Fruit fly (Drosophila melanogaster) whole organism, wandering third instar larva: ENCODE results near the gene VhaM9.7-b.
A peak's percentile ranks its signal among the peaks of the same experiment; 100 is the strongest.

Experiments
- Abd-B ChIP-seq: fragments of >200 bp; optimal IDR thresholded peaks from 2 replicates; lab custom pipeline; 2017; ENCODE audit warnings: missing biosample characterization, missing genetic modification characterization
- CG32264 ChIP-seq: fragments of 200-800 bp; sonication (Bioruptor generic); optimal IDR thresholded peaks from 2 replicates; lab custom pipeline; 2016; ENCODE audit warnings: missing biosample characterization, missing genetic modification characterization
- CG9705 ChIP-seq: fragments of 200-800 bp; sonication (Bioruptor generic); optimal IDR thresholded peaks from 2 replicates; lab custom pipeline; 2018; ENCODE audit warnings: missing biosample characterization, mild to moderate bottlenecking, missing genetic modification characterization
- CrebA ChIP-seq: fragments of 200-800 bp; sonication (Bioruptor generic); optimal IDR thresholded peaks from 2 replicates; lab custom pipeline; 2016; ENCODE audit warnings: missing biosample characterization, mild to moderate bottlenecking, missing genetic modification characterization, borderline replicate concordance
- Dfd ChIP-seq: fragments of >200 bp; optimal IDR thresholded peaks from 2 replicates; lab custom pipeline; 2017; ENCODE audit warnings: missing biosample characterization, missing genetic modification characterization
- Dif ChIP-seq: fragments of 200-275, 200-300 bp; sonication (Bioruptor generic); optimal IDR thresholded peaks from 2 replicates; lab custom pipeline; 2018; ENCODE audit warnings: missing biosample characterization, missing genetic modification characterization; ENCODE audit not compliant: partially characterized antibody
- GATAd ChIP-seq: sonication (Bioruptor generic); optimal IDR thresholded peaks from 2 replicates; lab custom pipeline; 2016; ENCODE audit warnings: missing biosample characterization, missing genetic modification characterization
- HLH106 ChIP-seq: fragments of 200-800 bp; optimal IDR thresholded peaks from 3 replicates; lab custom pipeline; 2019; ENCODE audit warnings: missing biosample characterization, mild to moderate bottlenecking, missing genetic modification characterization, moderate library complexity
- Hnf4 ChIP-seq: fragments of 200-800 bp; sonication (Bioruptor generic); optimal IDR thresholded peaks from 2 replicates; lab custom pipeline; 2016; ENCODE audit warnings: missing biosample characterization, mild to moderate bottlenecking, missing genetic modification characterization
- Hr78 ChIP-seq: fragments of >200 bp; optimal IDR thresholded peaks from 2 replicates; lab custom pipeline; 2017; ENCODE audit warnings: missing biosample characterization, missing genetic modification characterization
- Hr83 ChIP-seq: fragments of 200-300 bp; sonication (Bioruptor generic); optimal IDR thresholded peaks from 2 replicates; lab custom pipeline; 2016; ENCODE audit warnings: missing biosample characterization, mild to moderate bottlenecking, missing genetic modification characterization, moderate library complexity; ENCODE audit not compliant: poor library complexity, severe bottlenecking
- Jra ChIP-seq: sonication (Bioruptor generic); optimal IDR thresholded peaks from 2 replicates; lab custom pipeline; 2016; ENCODE audit warnings: missing biosample characterization, missing genetic modification characterization
- Mio ChIP-seq: sonication (Bioruptor generic); optimal IDR thresholded peaks from 2 replicates; lab custom pipeline; 2016; ENCODE audit warnings: missing biosample characterization, missing genetic modification characterization
- Myc ChIP-seq: fragments of >200 bp; optimal IDR thresholded peaks from 2 replicates; lab custom pipeline; 2017
- N ChIP-seq: fragments of >200 bp; optimal IDR thresholded peaks from 2 replicates; lab custom pipeline; 2018; ENCODE audit warnings: missing biosample characterization, missing external identifiers, missing genetic modification characterization
- OdsH ChIP-seq: fragments of 200-800 bp; sonication (Bioruptor generic); optimal IDR thresholded peaks from 2 replicates; lab custom pipeline; 2016; ENCODE audit warnings: missing biosample characterization, mild to moderate bottlenecking, missing genetic modification characterization
- Rel ChIP-seq, 2 experiments: fragments of 200-800 bp; sonication (Bioruptor generic) in 1 of 2; optimal IDR thresholded peaks; 2 replicates in 1 of 2; 3 replicates in 1 of 2; lab custom pipeline; 2016 to 2019; ENCODE audit warnings: mild to moderate bottlenecking in 2 of 2, missing biosample characterization in 2 of 2, missing genetic modification characterization in 2 of 2, moderate library complexity in 1 of 2
- Sp1 ChIP-seq: fragments of 200-800 bp; sonication (Bioruptor generic); optimal IDR thresholded peaks from 3 replicates; lab custom pipeline; 2019; ENCODE audit warnings: missing biosample characterization, mild to moderate bottlenecking, missing genetic modification characterization, moderate library complexity
- Vsx2 ChIP-seq: fragments of 200-300, 225-300 bp; sonication (Bioruptor generic); optimal IDR thresholded peaks from 2 replicates; lab custom pipeline; 2018; ENCODE audit warnings: missing biosample characterization, missing genetic modification characterization; ENCODE audit not compliant: partially characterized antibody
- br ChIP-seq: fragments of 200-800 bp; sonication (Bioruptor generic); optimal IDR thresholded peaks from 2 replicates; lab custom pipeline; 2016; ENCODE audit warnings: missing biosample characterization, missing genetic modification characterization
- brk ChIP-seq: fragments of 200-800 bp; sonication (Bioruptor generic); optimal IDR thresholded peaks from 2 replicates; lab custom pipeline; 2016; ENCODE audit warnings: missing biosample characterization, mild to moderate bottlenecking, missing genetic modification characterization
- dl ChIP-seq, 2 experiments: fragments of 175-275, 200-275 bp in 1 of 2; fragments of 200-275 bp in 1 of 2; sonication (Bioruptor generic); optimal IDR thresholded peaks; lab custom pipeline; 2018; ENCODE audit warnings: mild to moderate bottlenecking in 2 of 2, missing biosample characterization in 2 of 2, missing genetic modification characterization in 2 of 2, moderate library complexity in 2 of 2; ENCODE audit not compliant: partially characterized antibody in 2 of 2, insufficient read depth in 1 of 2
- dmrt93B ChIP-seq: fragments of 200-800 bp; sonication (Bioruptor generic); optimal IDR thresholded peaks from 2 replicates; lab custom pipeline; 2018; ENCODE audit warnings: missing biosample characterization, mild to moderate bottlenecking, missing genetic modification characterization
- dsf ChIP-seq: sonication (Bioruptor generic); optimal IDR thresholded peaks from 2 replicates; lab custom pipeline; 2016; ENCODE audit warnings: missing biosample characterization, missing genetic modification characterization, borderline replicate concordance
- ey ChIP-seq: fragments of 200-800 bp; sonication (Bioruptor generic); optimal IDR thresholded peaks from 2 replicates; lab custom pipeline; 2016; ENCODE audit warnings: missing biosample characterization, missing genetic modification characterization
- foxo ChIP-seq, 2 experiments: fragments of 200-800 bp; sonication (Bioruptor generic); optimal IDR thresholded peaks; 2 replicates in 1 of 2; 3 replicates in 1 of 2; lab custom pipeline; 2016 to 2017; ENCODE audit warnings: missing biosample characterization in 2 of 2, missing genetic modification characterization in 2 of 2
- fru ChIP-seq: fragments of 200-800 bp; sonication (Bioruptor generic); optimal IDR thresholded peaks from 3 replicates; lab custom pipeline; 2016; ENCODE audit warnings: missing biosample characterization, mild to moderate bottlenecking, missing genetic modification characterization
- h ChIP-seq: fragments of 200-800 bp; sonication (Bioruptor generic); optimal IDR thresholded peaks from 3 replicates; lab custom pipeline; 2016; ENCODE audit warnings: missing biosample characterization, mild to moderate bottlenecking, missing genetic modification characterization
- jim ChIP-seq: fragments of 175-275, 200-325 bp; sonication (Bioruptor generic); optimal IDR thresholded peaks from 2 replicates; lab custom pipeline; 2016; ENCODE audit warnings: missing biosample characterization, mild to moderate bottlenecking, missing genetic modification characterization
- lola ChIP-seq: fragments of >200 bp; optimal IDR thresholded peaks from 2 replicates; lab custom pipeline; 2017; ENCODE audit warnings: missing biosample characterization, missing genetic modification characterization
- pan ChIP-seq: fragments of >200 bp; optimal IDR thresholded peaks from 2 replicates; lab custom pipeline; 2017
- psq ChIP-seq: fragments of 200-800 bp; sonication (Bioruptor generic); optimal IDR thresholded peaks from 3 replicates; lab custom pipeline; 2017; ENCODE audit warnings: missing biosample characterization, mild to moderate bottlenecking, missing genetic modification characterization, moderate library complexity
- rgr ChIP-seq: fragments of 200-800 bp; sonication (Bioruptor generic); optimal IDR thresholded peaks from 3 replicates; lab custom pipeline; 2016; ENCODE audit warnings: missing biosample characterization, mild to moderate bottlenecking, missing genetic modification characterization
- sage ChIP-seq: fragments of 200-800 bp; sonication (Bioruptor generic); optimal IDR thresholded peaks from 2 replicates; lab custom pipeline; 2016; ENCODE audit warnings: missing biosample characterization, mild to moderate bottlenecking, missing genetic modification characterization
- sv ChIP-seq: fragments of 200-800 bp; sonication (Bioruptor generic); optimal IDR thresholded peaks from 3 replicates; lab custom pipeline; 2016; ENCODE audit warnings: missing biosample characterization, missing genetic modification characterization
- tai ChIP-seq: sonication (Bioruptor generic); optimal IDR thresholded peaks from 2 replicates; lab custom pipeline; 2016; ENCODE audit warnings: missing biosample characterization, missing genetic modification characterization
- usp ChIP-seq: fragments of >200 bp; optimal IDR thresholded peaks from 2 replicates; lab custom pipeline; 2017; ENCODE audit warnings: missing biosample characterization, missing genetic modification characterization
- woc ChIP-seq: sonication (Bioruptor generic); optimal IDR thresholded peaks from 2 replicates; lab custom pipeline; 2016; ENCODE audit warnings: missing biosample characterization, mild to moderate bottlenecking, missing genetic modification characterization

VhaM9.7-b gene

dm6 chr3L:21492723-21493316 is 46.8 kb upstream of the VhaM9.7-b start, which contains the start of the genes CG7202 and CG7519:
TSS of gene CG7202 (minus strand) at chr3L:21492773.
TSS of gene CG7519 (plus strand) at chr3L:21493083.
- TF ChIP-seq rgr (GFP tag; lab: Kevin White, UChicago), result no peak
- no peak for TF ChIP-seq ey
- TF ChIP-seq N (GFP tag; lab: Kevin White, UChicago), result no peak
- TF ChIP-seq Vsx2 (GFP tag; lab: Kevin White, UChicago), result peak; percentile 11
- TF ChIP-seq Sp1 (GFP tag; lab: Kevin White, UChicago), result no peak

- no peak for TF ChIP-seq sage
- TF ChIP-seq CG32264, result no peak
- no peak for TF ChIP-seq Myc (lab: Kevin White, UChicago)
- TF ChIP-seq Hnf4, result no peak
- no peak for TF ChIP-seq jim (GFP tag; lab: Kevin White, UChicago)
- TF ChIP-seq, all 38 proteins: peak for 0
These were observed 43.2 kb upstream of the VhaM9.7-b start for dm6 chr3L:21496502-21496864.

dm6 chr3L:21496865-21497634 is 42.6 kb upstream of the VhaM9.7-b start, which contains the start of gene Hr78:
TSS of gene Hr78 (minus strand) at chr3L:21497494.
- no peak for TF ChIP-seq GATAd (GFP tag; lab: Kevin White, UChicago)
- TF ChIP-seq Dif (GFP tag; lab: Kevin White, UChicago), result peak; percentile 4
- no peak for TF ChIP-seq sv
- TF ChIP-seq Hr78, result no peak
- peak; percentile 63 for TF ChIP-seq dmrt93B
- TF ChIP-seq Vsx2 (GFP tag; lab: Kevin White, UChicago), result no peak
- TF ChIP-seq dl (GFP tag; optimal IDR thresholded peaks at IDR 0.05; lab: Kevin White, UChicago; ENCODE audit: insufficient read depth in 1 of 2, partially characterized antibody in 2 of 2), result no peak
- no peak for TF ChIP-seq Dfd (GFP tag; lab: Kevin White, UChicago)
- no peak for TF ChIP-seq CrebA (GFP tag; lab: Kevin White, UChicago)
- peak; percentile 40 for TF ChIP-seq h (GFP tag; lab: Kevin White, UChicago)
- peak; percentile 34 for TF ChIP-seq br (GFP tag; lab: Kevin White, UChicago)
- TF ChIP-seq HLH106 (tag; lab: Kevin White, UChicago), result peak; percentile 78
- peak; percentile 19 for TF ChIP-seq Jra (GFP tag; lab: Kevin White, UChicago)
- peak; percentile 46 for TF ChIP-seq brk (GFP tag; lab: Kevin White, UChicago)
- TF ChIP-seq CG9705 (GFP tag; lab: Kevin White, UChicago), result no peak
- peak; percentile 15 for TF ChIP-seq CG32264
- peak; percentile 77 for TF ChIP-seq OdsH (GFP tag; lab: Kevin White, UChicago)
- TF ChIP-seq sage, result peak; percentile 79
- no peak for TF ChIP-seq lola (GFP tag; lab: Kevin White, UChicago)
- peak; percentile 74 for TF ChIP-seq Sp1 (GFP tag; lab: Kevin White, UChicago)
- no peak for TF ChIP-seq Mio (GFP tag; lab: Kevin White, UChicago)
- TF ChIP-seq pan (lab: Kevin White, UChicago), result no peak
- no peak for TF ChIP-seq jim (GFP tag; lab: Kevin White, UChicago)
- peak; percentile 74 for TF ChIP-seq rgr (GFP tag; lab: Kevin White, UChicago)
- peak; percentile 6 for TF ChIP-seq dsf
- TF ChIP-seq Myc (lab: Kevin White, UChicago), result no peak
- no peak for TF ChIP-seq tai (GFP tag; lab: Kevin White, UChicago)
- no peak for TF ChIP-seq usp
- peak; percentile 5 for TF ChIP-seq Rel (GFP tag; optimal IDR thresholded peaks at IDR 0.05; lab: Kevin White, UChicago)
- TF ChIP-seq Rel (tag; optimal IDR thresholded peaks at IDR 0.05; lab: Kevin White, UChicago), result peak; percentile 14
- peak; percentile 64 for TF ChIP-seq fru (GFP tag; lab: Kevin White, UChicago)
- TF ChIP-seq foxo (GFP tag; optimal IDR thresholded peaks at IDR 0.05; lab: Kevin White, UChicago), result peak in 1 of 2 experiments; percentile 76
- peak; percentile 42 for TF ChIP-seq woc (GFP tag; lab: Kevin White, UChicago)
- peak; percentile 84 for TF ChIP-seq Hr83 (GFP tag; lab: Kevin White, UChicago)
- TF ChIP-seq ey, result peak; percentile 47
- no peak for TF ChIP-seq Abd-B (GFP tag; lab: Kevin White, UChicago)
- peak; percentile 3 for TF ChIP-seq Hnf4
- TF ChIP-seq N (GFP tag; lab: Kevin White, UChicago), result no peak
- peak; percentile 77 for TF ChIP-seq psq (GFP tag; lab: Kevin White, UChicago)
- TF ChIP-seq, all 38 proteins: peak for 21
